Worm (Caenorhabditis elegans) whole organism, L2 larva: ENCODE measurements around the gene anmt-2.

Source experiments
- nhr-237 ChIP-seq: fragments of 150-350 bp; optimal IDR thresholded peaks from 2 replicates; lab custom pipeline; 2014; ENCODE audit warnings: missing biosample characterization, missing genetic modification characterization
- nhr-6 ChIP-seq: fragments of 150-350 bp; optimal IDR thresholded peaks from 2 replicates; lab custom pipeline; 2014; ENCODE audit warnings: missing biosample characterization, missing genetic modification characterization

ce11 chrIII:6116281-6116886 lies 41.2 kb downstream of the anmt-2 start, which contains the start of gene nmt-1:
- no peak for TF ChIP-seq nhr-237 (tag; lab: Kevin White, UChicago)
- no peak for TF ChIP-seq nhr-6
